Worm (Caenorhabditis elegans) whole organism, midembryonic: Measurements from ENCODE around the gene txt-11.
"Not testable (repeated sequence)": the region's sequence is repeated elsewhere in the genome, so short reads cannot be mapped to it uniquely, and the experiment has no call there.

Experiments used
- T22C8.4 ChIP-seq: fragments of 200-800 bp; sonication (Bioruptor generic); IDR thresholded peaks from 2 replicates; pipeline ENCODE4 v1.3.6; 2022; ENCODE audit warnings: missing genetic modification characterization, missing compliant biosample characterization
- cog-1 ChIP-seq: sonication (generic microtip); optimal IDR thresholded peaks from 2 replicates; lab custom pipeline; 2016; ENCODE audit warnings: missing genetic modification characterization, missing compliant biosample characterization
- flt-1 ChIP-seq: fragments of 200-800 bp; sonication (Bioruptor generic); IDR thresholded peaks from 2 replicates; pipeline ENCODE4 v1.3.6; 2022; ENCODE audit warnings: missing genetic modification characterization, missing compliant biosample characterization
- klf-2 ChIP-seq: fragments of 200-800 bp; sonication (Bioruptor generic); conservative IDR thresholded peaks from 2 replicates; pipeline ENCODE4 v1.3.6; 2022; ENCODE audit warnings: missing genetic modification reagents, missing genetic modification characterization, missing compliant biosample characterization
- med-1 ChIP-seq: sonication (generic microtip); optimal IDR thresholded peaks from 2 replicates; lab custom pipeline; 2017; ENCODE audit warnings: missing genetic modification characterization, mild to moderate bottlenecking, missing compliant biosample characterization, antibody characterized with exemption, missing genetic modification reagents; ENCODE audit not compliant: insufficient read depth
- ref-1 ChIP-seq: fragments of 200-800 bp; sonication (Bioruptor generic); conservative IDR thresholded peaks from 2 replicates; pipeline ENCODE4 v1.3.6; 2022; ENCODE audit warnings: missing genetic modification reagents, missing genetic modification characterization, missing compliant biosample characterization
- tab-1 ChIP-seq: fragments of 200-800 bp; sonication (Bioruptor generic); IDR thresholded peaks from 2 replicates; pipeline ENCODE4 v1.3.6; 2022; ENCODE audit warnings: missing genetic modification characterization, missing compliant biosample characterization
- ztf-23 ChIP-seq: fragments of 200-800 bp; sonication (Bioruptor generic); IDR thresholded peaks from 2 replicates; pipeline ENCODE4 v1.3.6; 2022; ENCODE audit warnings: missing genetic modification reagents, missing genetic modification characterization, missing compliant biosample characterization
- ztf-29 ChIP-seq: fragments of 200-800 bp; sonication (Bioruptor generic); IDR thresholded peaks from 2 replicates; pipeline ENCODE4 v1.3.6; 2022; ENCODE audit warnings: missing genetic modification reagents, missing genetic modification characterization, missing compliant biosample characterization

txt-11 gene

DNA sequence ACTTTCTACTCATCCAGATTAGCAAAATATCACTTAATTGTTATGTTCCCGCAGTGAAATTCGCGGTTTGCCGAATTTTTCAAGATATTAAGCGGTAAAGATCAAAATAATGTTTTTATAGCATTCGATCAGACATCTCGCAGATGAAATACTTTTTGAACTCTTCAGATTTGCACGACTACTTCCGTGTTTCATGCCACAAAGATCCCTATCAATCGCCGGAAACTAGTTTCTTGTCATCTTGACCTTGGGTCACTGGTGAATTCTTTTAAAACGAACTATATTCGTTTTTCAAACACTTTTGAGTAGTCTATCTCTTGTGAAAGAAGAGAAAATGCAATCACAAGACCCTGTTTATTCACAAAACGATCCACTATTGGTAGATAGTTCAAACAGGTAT lies at the start of gene txt-11:
Gene txt-11 (plus strand): TSS at position 301 of the 400 bp plus-strand sequence.
- TF ChIP-seq klf-2 (GFP tag; lab: Robert Waterston, UW) (no peak), ztf-23 (GFP tag; lab: Robert Waterston, UW) (no peak), ztf-29 (GFP tag; lab: Robert Waterston, UW) (no peak), tab-1 (no peak)

DNA sequence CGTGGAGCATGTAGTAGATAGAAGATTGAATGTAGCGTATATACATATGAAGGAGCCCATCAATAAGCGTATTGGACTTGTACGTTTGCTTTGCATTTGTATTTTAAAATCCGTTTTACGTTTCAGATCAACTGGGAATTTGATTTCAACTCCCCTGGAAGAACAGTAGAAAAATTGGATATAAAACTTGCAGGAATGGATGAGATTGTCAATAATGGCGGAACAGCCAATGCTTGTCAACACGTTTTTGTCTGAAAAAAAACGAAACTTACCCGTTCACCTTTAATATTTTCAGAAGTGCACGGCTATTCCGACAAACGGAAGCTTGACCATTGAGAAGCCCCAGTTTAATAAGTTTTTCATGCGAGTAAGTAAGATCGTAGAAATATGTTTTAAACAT lies 45.3 kb upstream of the txt-11 start, which contains the start of gene C04E12.2:
Gene C04E12.2 (plus strand): TSS at position 301 of the 400 bp plus-strand sequence.
- TF ChIP-seq klf-2 (GFP tag; lab: Robert Waterston, UW); cog-1 (tag; lab: Kevin White, UChicago); ztf-29 (GFP tag; lab: Robert Waterston, UW): not testable (repeated sequence)

DNA sequence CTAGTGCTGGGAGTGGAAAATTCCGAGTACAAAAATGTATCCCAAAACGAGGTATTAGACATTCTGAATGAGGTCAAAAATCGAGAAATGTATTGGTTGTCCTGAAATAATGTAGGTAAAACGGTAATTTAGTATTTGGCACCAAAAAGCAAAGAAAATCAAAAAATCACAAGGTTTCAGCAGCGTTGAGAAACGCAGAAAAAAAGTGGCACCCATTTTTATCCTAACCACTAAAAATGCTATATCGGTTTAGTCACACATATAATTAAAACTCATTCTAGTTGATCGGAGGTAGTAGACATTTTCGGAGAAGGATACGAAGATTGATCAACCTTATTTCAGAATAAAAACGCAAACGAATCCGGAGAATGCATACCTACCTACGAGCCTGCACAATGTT lies 40.4 kb upstream of the txt-11 start, which contains the start of gene srx-121:
Gene srx-121 (minus strand): TSS at position 101 of the 400 bp plus-strand sequence.
- no peak for TF ChIP-seq ref-1
- TF ChIP-seq ztf-23 (GFP tag; lab: Robert Waterston, UW), result no peak
- no peak for TF ChIP-seq med-1 (GFP tag; lab: Kevin White, UChicago)
- TF ChIP-seq klf-2 (GFP tag; lab: Robert Waterston, UW), result no peak
- TF ChIP-seq flt-1 (GFP tag; lab: Robert Waterston, UW), result no peak
- no peak for TF ChIP-seq ztf-29 (GFP tag; lab: Robert Waterston, UW)
- no peak for TF ChIP-seq cog-1 (tag; lab: Kevin White, UChicago)
- no peak for TF ChIP-seq tab-1
- no peak for TF ChIP-seq T22C8.4 (GFP tag; lab: Robert Waterston, UW)

DNA sequence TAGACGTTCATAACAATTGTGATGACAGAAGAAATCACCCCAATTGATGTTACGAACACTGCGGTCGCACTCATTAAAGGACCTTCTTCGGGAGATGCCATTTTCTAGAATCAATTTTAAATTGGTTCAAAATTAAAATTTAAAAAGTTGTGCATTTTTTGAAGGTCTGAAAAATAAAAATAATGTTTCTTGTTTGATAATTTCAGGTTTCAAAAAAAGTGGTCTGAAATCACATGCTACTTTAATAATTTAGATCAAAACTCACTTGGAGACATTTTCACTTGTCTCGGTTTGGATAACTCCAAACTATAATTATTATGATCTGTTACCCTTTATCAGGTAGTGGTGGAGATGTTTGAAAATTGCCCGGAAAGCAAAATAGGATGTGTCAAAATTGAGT lies 36.1 kb upstream of the txt-11 start, which contains the start of gene srbc-2:
Gene srbc-2 (minus strand): TSS at position 101 of the 400 bp plus-strand sequence.
- TF ChIP-seq cog-1 (tag; lab: Kevin White, UChicago), result no peak
- TF ChIP-seq klf-2 (GFP tag; lab: Robert Waterston, UW), result no peak
- TF ChIP-seq ztf-29 (GFP tag; lab: Robert Waterston, UW), result no peak
- no peak for TF ChIP-seq ref-1
- no peak for TF ChIP-seq flt-1 (GFP tag; lab: Robert Waterston, UW)
- TF ChIP-seq med-1 (GFP tag; lab: Kevin White, UChicago), result no peak
- no peak for TF ChIP-seq T22C8.4 (GFP tag; lab: Robert Waterston, UW)

DNA sequence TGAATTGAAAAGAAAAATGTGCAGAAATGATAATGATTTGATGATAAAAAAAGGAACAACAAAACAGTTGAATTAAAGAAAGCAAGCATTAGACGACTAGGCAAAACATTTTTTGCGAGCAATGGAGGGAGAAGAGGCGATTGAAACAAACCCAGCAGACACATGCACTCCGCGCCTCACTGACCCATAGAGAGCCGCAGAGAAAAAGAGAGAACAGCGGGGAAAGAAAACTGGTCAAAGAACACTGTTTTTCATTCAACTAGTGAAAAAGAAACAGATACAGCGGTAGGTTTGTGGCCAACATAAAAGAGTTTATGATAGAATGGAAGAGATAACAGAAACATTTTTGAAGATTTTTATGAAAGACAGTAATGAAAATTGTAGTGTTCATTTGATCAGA lies 24.8 kb upstream of the txt-11 start:
- TF ChIP-seq ztf-23 (GFP tag; lab: Robert Waterston, UW), result no peak
- TF ChIP-seq ztf-29 (GFP tag; lab: Robert Waterston, UW), result no peak
- no peak for TF ChIP-seq cog-1 (tag; lab: Kevin White, UChicago)
- TF ChIP-seq ref-1, result no peak

- TF ChIP-seq ztf-29 (GFP tag; lab: Robert Waterston, UW) (no peak), tab-1 (no peak), cog-1 (tag; lab: Kevin White, UChicago) (no peak)
Observed at ce11 chrV:3391005-3391404, 22.1 kb upstream of the txt-11 start.

- TF ChIP-seq flt-1 (GFP tag; lab: Robert Waterston, UW) (no peak), ref-1 (no peak), klf-2 (GFP tag; lab: Robert Waterston, UW) (no peak), cog-1 (tag; lab: Kevin White, UChicago) (no peak), ztf-23 (GFP tag; lab: Robert Waterston, UW) (no peak), tab-1 (no peak), T22C8.4 (GFP tag; lab: Robert Waterston, UW) (no peak), med-1 (GFP tag; lab: Kevin White, UChicago) (no peak), ztf-29 (GFP tag; lab: Robert Waterston, UW) (no peak)
Observed at ce11 chrV:3394065-3394464, 19.0 kb upstream of the txt-11 start.

DNA sequence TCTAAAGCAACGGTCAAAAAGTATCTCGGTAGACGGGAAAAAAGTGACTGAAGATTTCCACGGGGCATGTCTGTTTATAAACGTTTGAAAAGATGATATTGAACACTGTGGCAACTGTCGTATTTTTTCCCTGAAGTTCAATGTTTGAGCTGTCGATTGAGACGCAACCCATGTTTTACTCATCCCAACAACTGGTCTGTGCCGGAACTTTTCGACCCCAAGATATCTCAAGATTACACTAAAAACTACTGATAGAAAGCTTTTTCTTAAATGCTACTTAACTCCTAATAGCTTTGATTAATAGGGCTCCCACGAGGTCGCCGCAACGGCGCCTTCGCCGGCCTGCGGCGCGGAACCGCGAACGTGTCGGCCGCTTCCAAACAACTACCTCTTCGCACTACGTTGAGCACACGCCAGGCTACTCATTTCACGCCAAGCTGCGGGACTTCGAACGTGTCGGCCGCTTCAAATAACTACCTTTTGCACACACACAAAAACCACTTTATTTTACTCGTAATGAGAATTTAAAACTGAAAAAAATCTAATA lies 18.3 kb upstream of the txt-11 start, which contains the start of gene T20D4.15:
Gene T20D4.15 (minus strand): TSS at position 51 of the 547 bp plus-strand sequence.
- no peak for TF ChIP-seq flt-1 (GFP tag; lab: Robert Waterston, UW)
- TF ChIP-seq tab-1, result no peak
- no peak for TF ChIP-seq cog-1 (tag; lab: Kevin White, UChicago)
- TF ChIP-seq ztf-29 (GFP tag; lab: Robert Waterston, UW), result no peak
- TF ChIP-seq klf-2 (GFP tag; lab: Robert Waterston, UW), result no peak
- TF ChIP-seq ref-1, result no peak
- TF ChIP-seq ztf-23 (GFP tag; lab: Robert Waterston, UW), result no peak
- no peak for TF ChIP-seq med-1 (GFP tag; lab: Kevin White, UChicago)
- no peak for TF ChIP-seq T22C8.4 (GFP tag; lab: Robert Waterston, UW)

ce11 chrV:3396765-3397164 lies 16.3 kb upstream of the txt-11 start, which contains the start of gene T20D4.12:
T20D4.12 (plus strand) TSS chrV:3397065.
- TF ChIP-seq cog-1 (tag; lab: Kevin White, UChicago); ztf-29 (GFP tag; lab: Robert Waterston, UW); klf-2 (GFP tag; lab: Robert Waterston, UW): not testable (repeated sequence)

DNA sequence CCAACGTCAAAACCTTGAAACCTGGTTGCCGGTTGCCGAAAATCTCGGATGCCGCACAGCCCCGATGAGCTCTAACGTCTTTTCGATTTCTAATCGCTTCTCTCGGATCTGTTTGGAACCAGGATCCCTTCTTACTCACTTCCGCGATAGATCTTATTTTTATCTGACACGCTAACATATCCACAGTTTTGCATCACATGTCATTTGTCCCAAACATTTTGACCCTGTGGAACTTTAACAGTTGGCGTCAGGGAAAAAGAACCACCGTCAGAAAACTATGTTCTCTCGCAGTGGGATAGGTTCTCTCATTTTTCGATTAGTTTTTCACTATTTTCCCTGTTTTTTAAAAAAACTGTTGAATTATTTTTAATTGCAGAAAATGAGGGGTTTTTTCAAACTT lies 14.8 kb upstream of the txt-11 start, which contains the start of gene T20D4.11:
Gene T20D4.11 (plus strand): TSS at position 377 of the 400 bp plus-strand sequence.
- TF ChIP-seq T22C8.4 (GFP tag; lab: Robert Waterston, UW) (no peak), ztf-29 (GFP tag; lab: Robert Waterston, UW) (no peak), klf-2 (GFP tag; lab: Robert Waterston, UW) (no peak), ztf-23 (GFP tag; lab: Robert Waterston, UW) (no peak), cog-1 (tag; lab: Kevin White, UChicago) (no peak), med-1 (GFP tag; lab: Kevin White, UChicago) (no peak), ref-1 (no peak)
